Worm (Caenorhabditis elegans) whole organism, young adult: ENCODE data around the gene F59B10.2.
"Not testable (repeated sequence)": the region's sequence is repeated elsewhere in the genome, so short reads cannot be mapped to it uniquely, and the experiment has no call there.

ENCODE experiments used
- B0035.1 ChIP-seq: sonication (generic microtip); optimal IDR thresholded peaks from 2 replicates; lab custom pipeline; 2016; ENCODE audit warnings: missing genetic modification characterization, mild to moderate bottlenecking, missing compliant biosample characterization, missing genotype, missing genetic modification reagents
- B0336.3 ChIP-seq: fragments of 200-800 bp; sonication (Bioruptor generic); IDR thresholded peaks from 2 replicates; pipeline ENCODE4 v1.3.6; 2022; ENCODE audit warnings: missing genetic modification characterization, missing compliant biosample characterization
- C17E4.6 ChIP-seq: fragments of 200-800 bp; sonication (Bioruptor generic); IDR thresholded peaks from 2 replicates; pipeline ENCODE4 v1.3.6; 2022; ENCODE audit warnings: missing genetic modification reagents, missing genetic modification characterization, missing compliant biosample characterization
- D2030.7 ChIP-seq: fragments of 200-800 bp; sonication (Bioruptor generic); IDR thresholded peaks from 2 replicates; pipeline ENCODE4 v1.3.6; 2022; ENCODE audit warnings: missing genetic modification reagents, missing genetic modification characterization, missing compliant biosample characterization
- F22D6.2 ChIP-seq: sonication (generic microtip); optimal IDR thresholded peaks from 2 replicates; lab custom pipeline; 2016; ENCODE audit warnings: mild to moderate bottlenecking, missing genetic modification characterization, missing compliant biosample characterization
- F55B11.4 ChIP-seq: sonication (generic microtip); optimal IDR thresholded peaks from 2 replicates; lab custom pipeline; 2016; ENCODE audit warnings: missing compliant biosample characterization, missing genetic modification characterization, borderline replicate concordance; ENCODE audit not compliant: insufficient read depth
- F57A8.1 ChIP-seq: fragments of 200-800 bp; sonication (Bioruptor generic); optimal IDR thresholded peaks from 2 replicates; lab custom pipeline; 2018; ENCODE audit warnings: mild to moderate bottlenecking, missing genetic modification characterization, moderate library complexity, missing compliant biosample characterization
- T07F8.4 ChIP-seq: sonication (generic microtip); optimal IDR thresholded peaks from 2 replicates; lab custom pipeline; 2016; ENCODE audit warnings: mild to moderate bottlenecking, missing genetic modification characterization, moderate library complexity, missing compliant biosample characterization
- T26A5.8 ChIP-seq: sonication (generic microtip); optimal IDR thresholded peaks from 2 replicates; lab custom pipeline; 2016; ENCODE audit warnings: missing genetic modification characterization, missing compliant biosample characterization
- Y53G8AR.9 ChIP-seq: fragments of 200-800 bp; sonication (Bioruptor generic); conservative IDR thresholded peaks from 2 replicates; pipeline ENCODE4 v1.3.6; 2022; ENCODE audit warnings: missing genetic modification reagents, missing genetic modification characterization, missing compliant biosample characterization
- akir-1 ChIP-seq: fragments of 200-800 bp; sonication (Bioruptor generic); optimal IDR thresholded peaks from 2 replicates; lab custom pipeline; 2018; ENCODE audit warnings: mild to moderate bottlenecking, missing genetic modification characterization, moderate library complexity, missing compliant biosample characterization
- ama-1 ChIP-seq, 3 experiments: fragments of 150-350 bp in 1 of 3; sonication (generic microtip) in 2 of 3; optimal IDR thresholded peaks; 2 replicates each; lab custom pipeline; 2014 to 2018; ENCODE audit warnings: missing biosample characterization in 2 of 3, missing genetic modification characterization in 2 of 3, missing genetic modification reagents in 2 of 3
- aptf-2 ChIP-seq: fragments of 200-800 bp; sonication (Bioruptor generic); conservative IDR thresholded peaks from 2 replicates; pipeline ENCODE4 v1.3.6; 2022; ENCODE audit warnings: missing genetic modification reagents, missing genetic modification characterization, missing compliant biosample characterization
- atf-7 ChIP-seq: sonication (generic microtip); optimal IDR thresholded peaks from 2 replicates; lab custom pipeline; 2017; ENCODE audit warnings: mild to moderate bottlenecking, missing genetic modification characterization, missing compliant biosample characterization
- bed-1 ChIP-seq: fragments of 200-800 bp; sonication (Bioruptor generic); IDR thresholded peaks from 2 replicates; pipeline ENCODE4 v1.3.6; 2022; ENCODE audit warnings: missing genetic modification reagents, missing genetic modification characterization, missing compliant biosample characterization
- cebp-2 ChIP-seq: fragments of 200-800 bp; sonication (Bioruptor generic); IDR thresholded peaks from 2 replicates; pipeline ENCODE4 v1.3.6; 2022; ENCODE audit warnings: missing genetic modification characterization, missing compliant biosample characterization
- dpff-1 ChIP-seq: sonication (generic microtip); optimal IDR thresholded peaks from 2 replicates; lab custom pipeline; 2017; ENCODE audit warnings: mild to moderate bottlenecking, missing genetic modification characterization, missing compliant biosample characterization
- hmg-20 ChIP-seq: fragments of 200-800 bp; sonication (Bioruptor generic); IDR thresholded peaks from 2 replicates; pipeline ENCODE4 v1.3.6; 2022; ENCODE audit warnings: missing genetic modification reagents, missing genetic modification characterization, missing compliant biosample characterization
- hrde-1 ChIP-seq: sonication (generic microtip); optimal IDR thresholded peaks from 2 replicates; lab custom pipeline; 2016; ENCODE audit warnings: missing genetic modification characterization, mild to moderate bottlenecking, missing compliant biosample characterization, moderate library complexity, missing genotype, missing genetic modification reagents, borderline replicate concordance
- lin-40 ChIP-seq: sonication (generic microtip); optimal IDR thresholded peaks from 2 replicates; lab custom pipeline; 2016; ENCODE audit warnings: missing genetic modification characterization, mild to moderate bottlenecking, missing compliant biosample characterization, missing genotype, missing genetic modification reagents
- lsl-1 ChIP-seq: fragments of 200-800 bp; sonication (Bioruptor generic); optimal IDR thresholded peaks from 2 replicates; lab custom pipeline; 2018; ENCODE audit warnings: mild to moderate bottlenecking, missing genetic modification characterization, moderate library complexity, missing compliant biosample characterization
- lsy-27 ChIP-seq: sonication (generic microtip); optimal IDR thresholded peaks from 2 replicates; lab custom pipeline; 2017; ENCODE audit warnings: missing genetic modification characterization, mild to moderate bottlenecking, missing compliant biosample characterization, antibody characterized with exemption, missing genotype, borderline replicate concordance; ENCODE audit not compliant: insufficient read depth
- madf-6 ChIP-seq: fragments of 200-800 bp; sonication (Bioruptor generic); IDR thresholded peaks from 2 replicates; pipeline ENCODE4 v1.3.6; 2022; ENCODE audit warnings: missing genetic modification reagents, missing genetic modification characterization, missing compliant biosample characterization
- mel-28 ChIP-seq: sonication (generic microtip); optimal IDR thresholded peaks from 2 replicates; lab custom pipeline; 2016; ENCODE audit warnings: borderline replicate concordance, mild to moderate bottlenecking, missing genetic modification characterization, missing compliant biosample characterization
- nhr-80 ChIP-seq: sonication (generic microtip); optimal IDR thresholded peaks from 2 replicates; lab custom pipeline; 2016; ENCODE audit warnings: missing genetic modification characterization, missing compliant biosample characterization
- nhr-90 ChIP-seq: sonication (generic microtip); optimal IDR thresholded peaks from 2 replicates; lab custom pipeline; 2016; ENCODE audit warnings: missing genotype, mild to moderate bottlenecking, missing genetic modification characterization, missing compliant biosample characterization
- rcor-1 ChIP-seq: fragments of 200-800 bp; sonication (Bioruptor generic); IDR thresholded peaks from 2 replicates; pipeline ENCODE4 v1.3.6; 2022; ENCODE audit warnings: missing genetic modification reagents, missing genetic modification characterization, missing compliant biosample characterization
- repo-1 ChIP-seq: sonication (generic microtip); optimal IDR thresholded peaks from 2 replicates; lab custom pipeline; 2017; ENCODE audit warnings: mild to moderate bottlenecking, missing genetic modification characterization, missing compliant biosample characterization
- snpc-3.4 ChIP-seq: sonication (generic microtip); optimal IDR thresholded peaks from 2 replicates; lab custom pipeline; 2017; ENCODE audit warnings: missing genetic modification characterization, mild to moderate bottlenecking, missing compliant biosample characterization, antibody characterized with exemption, moderate library complexity, missing genotype, missing genetic modification reagents
- somi-1 ChIP-seq: fragments of 200-800 bp; sonication (Bioruptor generic); optimal IDR thresholded peaks from 2 replicates; lab custom pipeline; 2018; ENCODE audit warnings: mild to moderate bottlenecking, missing genetic modification characterization, missing compliant biosample characterization
- tbx-9 ChIP-seq: sonication (generic microtip); optimal IDR thresholded peaks from 2 replicates; lab custom pipeline; 2016; ENCODE audit warnings: borderline replicate concordance, missing genetic modification characterization, inconsistent platforms, missing compliant biosample characterization
- tlf-1 ChIP-seq: fragments of 200-800 bp; sonication (Bioruptor generic); optimal IDR thresholded peaks from 2 replicates; lab custom pipeline; 2018; ENCODE audit warnings: mild to moderate bottlenecking, missing genetic modification characterization, missing compliant biosample characterization
- unc-62 ChIP-seq: fragments of 150-350 bp; optimal IDR thresholded peaks from 2 replicates; lab custom pipeline; 2014; ENCODE audit warnings: missing biosample characterization, missing genetic modification reagents, missing genetic modification characterization
- zim-3 ChIP-seq: sonication (generic microtip); optimal IDR thresholded peaks from 2 replicates; lab custom pipeline; 2017; ENCODE audit warnings: mild to moderate bottlenecking, missing genetic modification characterization, moderate library complexity, missing compliant biosample characterization
- ztf-26 ChIP-seq: sonication (generic microtip); optimal IDR thresholded peaks from 2 replicates; lab custom pipeline; 2017; ENCODE audit warnings: missing genetic modification characterization, missing compliant biosample characterization
- ztf-28 ChIP-seq: fragments of 200-800 bp; sonication (Bioruptor generic); IDR thresholded peaks from 2 replicates; pipeline ENCODE4 v1.3.6; 2022; ENCODE audit warnings: missing genetic modification reagents, missing genetic modification characterization, missing compliant biosample characterization
- ztf-3 ChIP-seq: fragments of 200-800 bp; sonication (Bioruptor generic); optimal IDR thresholded peaks from 2 replicates; lab custom pipeline; 2018; ENCODE audit warnings: mild to moderate bottlenecking, missing genetic modification characterization, missing compliant biosample characterization

The F59B10.2 gene

DNA sequence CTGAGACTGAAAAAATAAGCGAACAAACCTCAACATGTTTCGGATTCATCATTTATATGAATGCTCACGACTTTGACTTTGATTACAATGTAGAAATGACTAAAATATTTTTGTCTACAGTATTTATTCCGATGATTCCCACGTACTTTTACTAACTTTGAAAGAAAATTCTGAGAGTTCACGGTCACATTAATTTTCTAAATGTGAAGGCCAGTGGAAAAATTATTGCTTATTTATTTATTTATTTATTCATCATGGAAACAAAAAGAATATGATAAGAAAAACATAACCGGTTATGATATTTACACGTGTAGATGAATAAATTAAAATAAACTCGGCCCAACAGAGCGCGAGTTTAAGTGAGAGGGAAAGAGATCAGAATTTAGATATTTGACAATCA lies 16.6 kb downstream of the F59B10.2 start, which contains the start of gene ZK666.8:
ZK666.8 (minus strand) TSS at position 101 of the 400 bp plus-strand sequence.
- not testable (repeated sequence) for TF ChIP-seq T26A5.8; mel-28 (tag; lab: Kevin White, UChicago); F55B11.4

DNA sequence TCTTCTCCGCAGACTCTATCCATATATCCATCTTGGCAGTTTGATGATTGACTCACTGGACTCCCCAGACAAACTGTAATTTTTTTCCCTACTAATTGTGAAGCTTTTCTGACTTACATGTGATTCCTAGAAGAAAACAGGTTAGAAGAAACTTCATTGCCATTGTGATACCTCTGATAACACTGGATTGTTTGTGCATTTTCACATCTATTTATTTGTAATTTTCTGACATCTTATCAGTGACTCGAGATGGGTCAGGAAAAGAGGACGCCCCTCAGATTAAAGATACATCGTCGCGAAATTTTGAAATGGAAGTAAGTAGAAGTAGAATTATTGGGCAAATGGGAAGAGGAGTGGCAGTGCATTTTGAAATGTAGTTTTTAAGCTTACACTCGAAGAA lies 19.3 kb downstream of the F59B10.2 start, which contains the start of gene clec-61:
clec-61 (minus strand) TSS at position 209 of the 400 bp plus-strand sequence.
- TF ChIP-seq T07F8.4 (tag; lab: Kevin White, UChicago) (no peak), akir-1 (GFP tag; lab: Kevin White, UChicago) (no peak), ztf-28 (GFP tag; lab: Robert Waterston, UW) (no peak), B0336.3 (GFP tag; lab: Robert Waterston, UW) (no peak), tbx-9 (tag; lab: Kevin White, UChicago) (no peak), rcor-1 (GFP tag; lab: Robert Waterston, UW) (no peak), lin-40 (tag; lab: Kevin White, UChicago) (no peak), Y53G8AR.9 (GFP tag; lab: Robert Waterston, UW) (no peak), hrde-1 (tag; lab: Kevin White, UChicago) (no peak), somi-1 (GFP tag; lab: Kevin White, UChicago) (no peak), madf-6 (GFP tag; lab: Robert Waterston, UW) (no peak), nhr-90 (tag; lab: Kevin White, UChicago) (no peak), snpc-3.4 (tag; lab: Kevin White, UChicago) (no peak), tlf-1 (GFP tag; lab: Kevin White, UChicago) (no peak), lsl-1 (no peak), nhr-80 (tag; lab: Kevin White, UChicago) (no peak), ama-1 (optimal IDR thresholded peaks at IDR 0.05; lab: Kevin White, UChicago) (no peak), ama-1 (GFP tag; optimal IDR thresholded peaks at IDR 0.05; lab: Kevin White, UChicago) (no peak), F57A8.1 (no peak), bed-1 (GFP tag; lab: Robert Waterston, UW) (no peak)
- TF ChIP-seq, all 124 proteins: peak for 0

DNA sequence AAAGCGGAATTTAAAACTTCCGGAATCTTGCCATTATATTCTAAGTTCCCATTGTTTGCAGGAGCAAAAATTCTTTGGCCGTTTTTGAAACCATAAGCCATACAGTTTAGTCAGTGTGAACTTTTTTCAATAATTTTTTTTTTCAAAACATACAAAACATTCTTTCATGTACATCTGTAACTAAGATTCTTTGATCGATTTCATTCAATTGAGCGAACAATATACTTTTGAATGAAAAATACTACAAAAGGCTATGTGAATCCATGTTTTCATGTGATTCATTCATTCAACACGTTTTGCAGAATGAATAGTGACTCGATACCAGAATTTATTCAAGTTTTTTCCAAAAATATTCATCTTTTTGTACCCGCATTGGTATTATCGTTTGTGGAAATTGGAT lies 22.9 kb downstream of the F59B10.2 start, which contains the start of gene ZK666.15:
ZK666.15 (plus strand) TSS at position 301 of the 400 bp plus-strand sequence.
- TF ChIP-seq cebp-2 (GFP tag; lab: Robert Waterston, UW) (no peak), unc-62 (GFP tag; lab: Kevin White, UChicago) (no peak), bed-1 (GFP tag; lab: Robert Waterston, UW) (no peak), lsy-27 (tag; lab: Kevin White, UChicago) (no peak), F22D6.2 (tag; lab: Kevin White, UChicago) (no peak), atf-7 (tag; lab: Kevin White, UChicago) (no peak), aptf-2 (GFP tag; lab: Robert Waterston, UW) (no peak), ztf-26 (tag; lab: Kevin White, UChicago) (no peak), ztf-3 (GFP tag; lab: Kevin White, UChicago) (no peak), F55B11.4 (no peak), rcor-1 (GFP tag; lab: Robert Waterston, UW) (no peak), C17E4.6 (GFP tag; lab: Robert Waterston, UW) (no peak), repo-1 (tag; lab: Kevin White, UChicago) (no peak), B0035.1 (tag; lab: Kevin White, UChicago) (no peak), hmg-20 (GFP tag; lab: Robert Waterston, UW) (no peak), D2030.7 (GFP tag; lab: Robert Waterston, UW) (no peak), mel-28 (tag; lab: Kevin White, UChicago) (no peak), zim-3 (tag; lab: Kevin White, UChicago) (no peak), dpff-1 (no peak)
